Worm (Caenorhabditis elegans): ENCODE data around the gene K02C4.3.

- no peak for TF ChIP-seq ztf-4 (tag; optimal IDR thresholded peaks at IDR 0.05)
- no peak for TF ChIP-seq nhr-28 (tag; optimal IDR thresholded peaks at IDR 0.05)
Observed at ce11 chrII:8059532-8059931, 27.1 kb downstream of the K02C4.3 start.

All from whole organism, L3 larva.